Fruit fly (Drosophila melanogaster): Measurements from ENCODE around the gene Grp170.

Gene Grp170

DNA sequence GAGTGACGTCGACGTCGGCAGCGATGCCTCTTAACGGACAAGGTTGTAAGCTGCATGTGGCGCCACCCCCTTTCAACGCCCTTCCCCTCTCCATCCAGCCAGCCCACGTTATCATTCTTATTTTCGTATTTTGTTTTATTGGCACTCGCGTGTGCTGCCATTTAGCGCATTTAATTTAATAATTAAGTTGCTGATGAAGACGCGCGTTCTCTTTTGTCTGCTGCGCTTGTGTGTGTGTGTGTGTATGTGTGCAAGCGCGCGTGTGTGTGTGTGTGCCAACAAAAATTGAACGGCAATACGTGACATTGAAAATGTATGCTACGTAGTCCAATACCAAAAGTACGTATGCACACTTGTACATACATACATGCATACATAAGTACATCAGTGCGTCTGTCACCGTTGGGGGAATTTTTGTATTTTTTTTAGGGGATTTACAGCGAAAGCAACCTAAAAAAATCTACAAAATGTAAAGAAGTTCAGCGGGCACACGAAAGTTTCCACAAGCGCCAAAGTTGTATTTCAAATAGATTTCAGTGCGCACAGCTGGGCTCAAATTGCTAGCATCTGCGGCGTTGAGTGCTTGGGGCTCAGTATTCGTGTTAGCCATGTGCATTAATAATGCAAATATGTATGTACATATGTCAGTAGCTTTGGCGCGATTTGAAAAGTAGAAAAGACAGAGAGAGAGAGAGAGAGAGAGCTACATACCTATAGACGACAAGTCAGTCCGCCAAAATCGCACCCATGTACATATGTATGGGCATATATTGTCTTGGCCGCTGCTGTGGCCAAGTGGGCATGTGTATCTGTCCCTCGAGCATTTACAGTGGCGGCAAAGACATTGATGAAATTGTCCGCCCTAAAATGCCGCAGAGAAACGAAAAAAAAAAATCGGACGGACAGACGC is 27.0 kb upstream of the Grp170 start (continued):
- TF ChIP-seq Dad (GFP tag; optimal IDR thresholded peaks at IDR 0.05) (peak; percentile 75), gfzf (GFP tag; optimal IDR thresholded peaks at IDR 0.05) (no peak), Dek (tag; optimal IDR thresholded peaks at IDR 0.05) (peak; percentile 57), sug (tag; optimal IDR thresholded peaks at IDR 0.05) (peak; percentile 51), CG11085 (GFP tag; IDR thresholded peaks at IDR 0.05) (peak; percentile 53; the same call in 1 of the 2 replicates), CG1647 (GFP tag; optimal IDR thresholded peaks at IDR 0.05) (peak; percentile 56), lola (GFP tag; optimal IDR thresholded peaks at IDR 0.05) (peak in 1 of 3 experiments; percentile 75), nom (GFP tag; optimal IDR thresholded peaks at IDR 0.05) (peak; percentile 3), bcd (GFP tag; optimal IDR thresholded peaks at IDR 0.05) (peak; percentile 86), ssp (GFP tag; IDR thresholded peaks at IDR 0.05) (peak; percentile 71), unpg (GFP tag; optimal IDR thresholded peaks at IDR 0.05) (peak; percentile 87), CG4424 (GFP tag; optimal IDR thresholded peaks at IDR 0.05) (peak; percentile 79), Hmr (GFP tag; optimal IDR thresholded peaks at IDR 0.05) (peak; percentile 79), crp (GFP tag; optimal IDR thresholded peaks at IDR 0.05) (peak in 1 of 2 experiments; percentile 34), maf-S (GFP tag; optimal IDR thresholded peaks at IDR 0.05) (peak; percentile 71), CG7271 (tag; optimal IDR thresholded peaks at IDR 0.05) (no peak), Atf3 (GFP tag; optimal IDR thresholded peaks at IDR 0.05) (peak; percentile 75), E2f2 (GFP tag; IDR thresholded peaks at IDR 0.05) (peak; percentile 62), ATbp (GFP tag; optimal IDR thresholded peaks at IDR 0.05) (peak; percentile 79), Poxn (GFP tag; IDR thresholded peaks at IDR 0.05) (peak; percentile 22; the same call in 1 of the 2 replicates), wek (GFP tag; optimal IDR thresholded peaks at IDR 0.05) (peak; percentile 67), CG13424 (tag; optimal IDR thresholded peaks at IDR 0.05) (peak; percentile 83), CG4707 (GFP tag; optimal IDR thresholded peaks at IDR 0.05) (peak; percentile 45), so (GFP tag; IDR thresholded peaks at IDR 0.05) (peak; percentile 69; the same call in 1 of the 3 replicates), tin (GFP tag; optimal IDR thresholded peaks at IDR 0.05) (peak; percentile 70), CG9727 (GFP tag; optimal IDR thresholded peaks at IDR 0.05) (peak; percentile 81), trh (GFP tag; optimal IDR thresholded peaks at IDR 0.05) (peak; percentile 21), NC2α (GFP tag; optimal IDR thresholded peaks at IDR 0.05) (peak; percentile 62), CG1792 (GFP tag; optimal IDR thresholded peaks at IDR 0.05) (peak; percentile 53), Mrtf (GFP tag; IDR thresholded peaks at IDR 0.05) (peak; percentile 81), hbn (GFP tag; IDR thresholded peaks at IDR 0.05; ENCODE audit: partially characterized antibody) (no peak), CG10366 (GFP tag; IDR thresholded peaks at IDR 0.05) (peak; percentile 68), en (GFP tag; optimal IDR thresholded peaks at IDR 0.05) (peak; percentile 30), CG1832 (GFP tag; optimal IDR thresholded peaks at IDR 0.05) (no peak), Sry-β (GFP tag; optimal IDR thresholded peaks at IDR 0.05) (no peak), knrl (GFP tag; IDR thresholded peaks at IDR 0.05; ENCODE audit: partially characterized antibody) (no peak), vvl (GFP tag; IDR thresholded peaks at IDR 0.05) (peak; percentile 91), CG5245 (GFP tag; optimal IDR thresholded peaks at IDR 0.05) (peak; percentile 72), trem (tag; optimal IDR thresholded peaks at IDR 0.05) (peak; percentile 57), CG10959 (GFP tag; IDR thresholded peaks at IDR 0.05) (peak; percentile 60), CG8765 (GFP tag; IDR thresholded peaks at IDR 0.05) (peak; percentile 68), CG13624 (GFP tag; optimal IDR thresholded peaks at IDR 0.05) (peak; percentile 81), repo (GFP tag; optimal IDR thresholded peaks at IDR 0.05) (peak; percentile 85), tna (GFP tag; IDR thresholded peaks at IDR 0.05; ENCODE audit: partially characterized antibody) (no peak), MESR4 (GFP tag; optimal IDR thresholded peaks at IDR 0.05) (peak; percentile 11), CG13123 (GFP tag; optimal IDR thresholded peaks at IDR 0.05) (peak; percentile 44), yki (optimal IDR thresholded peaks at IDR 0.05) (no peak), pho (GFP tag; optimal IDR thresholded peaks at IDR 0.05) (peak; percentile 78)

Data from whole organism, embryonic.